Fruit fly (Drosophila melanogaster) whole organism, pupa: Measurements from ENCODE around the gene CG13947.

ENCODE experiments used
- CG10348 ChIP-seq: fragments of 200-800 bp; sonication (Bioruptor generic); IDR thresholded peaks from 2 replicates; pipeline ENCODE4 v1.3.6; 2022; ENCODE audit warnings: missing biosample characterization, missing genetic modification characterization
- CG12605 ChIP-seq: fragments of 200-800 bp; sonication (Bioruptor generic); IDR thresholded peaks from 2 replicates; pipeline ENCODE4 v1.3.6; 2022; ENCODE audit warnings: missing biosample characterization, missing genetic modification characterization
- CG13204 ChIP-seq: fragments of 200-800 bp; sonication (Bioruptor generic); optimal IDR thresholded peaks from 2 replicates; lab custom pipeline; 2018; ENCODE audit warnings: missing biosample characterization, mild to moderate bottlenecking, missing genetic modification characterization, moderate library complexity
- CG14655 ChIP-seq: fragments of 200-800 bp; sonication (Bioruptor generic); optimal IDR thresholded peaks from 3 replicates; lab custom pipeline; 2017; ENCODE audit warnings: mild to moderate bottlenecking, missing biosample characterization, missing genetic modification reagents, missing genetic modification characterization
- CG15710 ChIP-seq: fragments of 200-800 bp; sonication (Bioruptor generic); optimal IDR thresholded peaks from 2 replicates; lab custom pipeline; 2018; ENCODE audit warnings: missing biosample characterization, mild to moderate bottlenecking, missing genetic modification characterization, moderate library complexity
- CG17806 ChIP-seq: fragments of 200-800 bp; sonication (Bioruptor generic); optimal IDR thresholded peaks from 2 replicates; lab custom pipeline; 2018; ENCODE audit warnings: missing biosample characterization, mild to moderate bottlenecking, missing genetic modification characterization, moderate library complexity
- CG32121 ChIP-seq: fragments of 200-800 bp; sonication (Bioruptor generic); IDR thresholded peaks from 2 replicates; pipeline ENCODE4 v1.3.6; 2022; ENCODE audit warnings: missing biosample characterization, missing genetic modification characterization
- CG34367 ChIP-seq: fragments of 200-800 bp; sonication (Bioruptor generic); optimal IDR thresholded peaks from 2 replicates; lab custom pipeline; 2018; ENCODE audit warnings: missing biosample characterization, mild to moderate bottlenecking, missing genetic modification characterization
- CG4496 ChIP-seq: fragments of 200-800 bp; sonication (Bioruptor generic); IDR thresholded peaks from 3 replicates; pipeline ENCODE4 v1.3.6; 2022; ENCODE audit warnings: missing biosample characterization, missing genetic modification characterization
- CG8159 ChIP-seq: fragments of 200-800 bp; sonication (Bioruptor generic); optimal IDR thresholded peaks from 3 replicates; lab custom pipeline; 2018; ENCODE audit warnings: missing biosample characterization, mild to moderate bottlenecking, missing genetic modification characterization, moderate library complexity
- CG8301 ChIP-seq: fragments of 200-800 bp; sonication (Bioruptor generic); optimal IDR thresholded peaks from 2 replicates; lab custom pipeline; 2018; ENCODE audit warnings: missing biosample characterization, mild to moderate bottlenecking, missing genetic modification characterization
- CG9948 ChIP-seq: fragments of 200-800 bp; sonication (Bioruptor generic); optimal IDR thresholded peaks from 2 replicates; lab custom pipeline; 2018; ENCODE audit warnings: missing biosample characterization, mild to moderate bottlenecking, missing genetic modification characterization, moderate library complexity
- D1 ChIP-seq: fragments of 200-800 bp; sonication (Bioruptor generic); optimal IDR thresholded peaks from 2 replicates; lab custom pipeline; 2018; ENCODE audit warnings: missing biosample characterization, mild to moderate bottlenecking, missing genetic modification characterization, moderate library complexity
- EcR ChIP-seq: fragments of 200-800 bp; sonication (Bioruptor generic); optimal IDR thresholded peaks from 3 replicates; lab custom pipeline; 2019; ENCODE audit warnings: missing biosample characterization, missing genetic modification characterization, mild to moderate bottlenecking, moderate library complexity, missing genetic modification reagents
- Ets98B ChIP-seq: fragments of 200-800 bp; sonication (Bioruptor generic); IDR thresholded peaks from 2 replicates; pipeline ENCODE4 v1.3.6; 2022; ENCODE audit warnings: missing biosample characterization, missing genetic modification characterization
- Pif1A ChIP-seq: fragments of 200-800 bp; sonication (Bioruptor generic); optimal IDR thresholded peaks from 3 replicates; lab custom pipeline; 2016; ENCODE audit warnings: missing biosample characterization, missing genetic modification characterization
- Pif1B ChIP-seq: fragments of 200-800 bp; sonication (Bioruptor generic); optimal IDR thresholded peaks from 3 replicates; lab custom pipeline; 2016; ENCODE audit warnings: missing biosample characterization, missing genetic modification characterization
- fd96Ca ChIP-seq: fragments of 200-800 bp; sonication (Bioruptor generic); IDR thresholded peaks from 3 replicates; pipeline ENCODE4 v1.3.6; 2022; ENCODE audit warnings: missing biosample characterization, missing genetic modification characterization
- gl ChIP-seq: fragments of 200-800 bp; sonication (Bioruptor generic); optimal IDR thresholded peaks from 2 replicates; lab custom pipeline; 2018; ENCODE audit warnings: missing biosample characterization, mild to moderate bottlenecking, missing genetic modification characterization
- rn ChIP-seq: fragments of 200-800 bp; sonication (Bioruptor generic); IDR thresholded peaks from 2 replicates; pipeline ENCODE4 v1.3.6; 2022; ENCODE audit warnings: missing biosample characterization, missing genetic modification characterization

Gene CG13947

dm6 chr2L:779123-779584 is at the start of gene CG13947:
Gene CG13947 (plus strand): TSS chr2L:779173.
- TF ChIP-seq CG8301 (tag; lab: Kevin White, UChicago) (no peak), CG13204 (no peak), EcR (GFP tag; lab: Kevin White, UChicago) (no peak), CG4496 (GFP tag; lab: Robert Waterston, UW) (no peak), Ets98B (GFP tag; lab: Robert Waterston, UW) (no peak), CG32121 (GFP tag; lab: Robert Waterston, UW) (no peak), CG17806 (tag; lab: Kevin White, UChicago) (no peak), CG10348 (GFP tag; lab: Robert Waterston, UW) (no peak), D1 (tag; lab: Kevin White, UChicago) (no peak), gl (tag; lab: Kevin White, UChicago) (no peak), CG34367 (tag; lab: Kevin White, UChicago) (no peak), CG14655 (GFP tag; lab: Kevin White, UChicago) (no peak), CG9948 (tag; lab: Kevin White, UChicago) (no peak), Pif1B (GFP tag; lab: Kevin White, UChicago) (no peak), CG15710 (tag; lab: Kevin White, UChicago) (no peak), Pif1A (no peak)

DNA sequence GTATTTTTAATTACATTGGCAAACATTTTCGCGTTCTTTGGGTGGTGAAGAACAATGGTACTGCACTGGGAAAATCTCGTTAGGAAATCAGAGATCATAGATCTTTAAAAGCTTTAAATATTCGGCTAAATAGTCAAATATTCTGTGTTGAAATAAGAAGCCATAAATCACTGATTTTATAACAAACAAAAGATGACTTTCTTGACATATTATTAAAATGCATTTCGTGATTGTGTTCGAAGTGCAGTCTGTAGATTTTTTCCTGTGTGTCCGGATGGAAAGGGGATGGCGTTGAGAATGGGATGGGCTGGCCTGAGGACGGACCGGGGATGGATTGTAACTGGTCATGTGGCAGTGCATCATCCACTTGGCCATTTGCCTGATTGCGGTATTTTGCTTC is 46.9 kb upstream of the CG13947 start:
- no peak for TF ChIP-seq D1 (tag; lab: Kevin White, UChicago)
- peak; percentile 36 for TF ChIP-seq CG8301 (tag; lab: Kevin White, UChicago)
- peak; percentile 51 for TF ChIP-seq CG14655 (GFP tag; lab: Kevin White, UChicago)
- TF ChIP-seq, all 21 proteins: peak for 2

- TF ChIP-seq CG14655 (GFP tag; lab: Kevin White, UChicago) (peak; percentile 80), Ets98B (GFP tag; lab: Robert Waterston, UW) (peak; percentile 72), Pif1A (no peak), CG8301 (tag; lab: Kevin White, UChicago) (peak; percentile 77), fd96Ca (GFP tag; lab: Robert Waterston, UW) (peak; percentile 58; the same call in 2 of the 3 replicates), CG13204 (no peak), CG4496 (GFP tag; lab: Robert Waterston, UW) (peak; percentile 78)
These were observed 44.9 kb upstream of the CG13947 start for dm6 chr2L:734120-734519.

- TF ChIP-seq gl (tag; lab: Kevin White, UChicago) (no peak), rn (GFP tag; lab: Robert Waterston, UW) (no peak), CG34367 (tag; lab: Kevin White, UChicago) (no peak), CG15710 (tag; lab: Kevin White, UChicago) (no peak), CG4496 (GFP tag; lab: Robert Waterston, UW) (peak; percentile 52; the same call in 2 of the 3 replicates), EcR (GFP tag; lab: Kevin White, UChicago) (no peak), CG10348 (GFP tag; lab: Robert Waterston, UW) (no peak), CG9948 (tag; lab: Kevin White, UChicago) (no peak), CG32121 (GFP tag; lab: Robert Waterston, UW) (0 out of 2 replicates have a peak, but pooled peaks have one; percentile 28), Ets98B (GFP tag; lab: Robert Waterston, UW) (0 out of 2 replicates have a peak, but pooled peaks have one; percentile 23), Pif1A (no peak), fd96Ca (GFP tag; lab: Robert Waterston, UW) (no peak; the same call in 2 of the 3 replicates)
These were observed 43.2 kb upstream of the CG13947 start for dm6 chr2L:735772-736171.

- peak; percentile 15 for TF ChIP-seq D1 (tag; lab: Kevin White, UChicago)
- TF ChIP-seq CG9948 (tag; lab: Kevin White, UChicago), result no peak
These were observed 38.9 kb upstream of the CG13947 start for dm6 chr2L:740031-740430.

- no peak for TF ChIP-seq CG8301 (tag; lab: Kevin White, UChicago)
- no peak for TF ChIP-seq fd96Ca (GFP tag; lab: Robert Waterston, UW)
- TF ChIP-seq EcR (GFP tag; lab: Kevin White, UChicago), result no peak
- TF ChIP-seq CG17806 (tag; lab: Kevin White, UChicago), result no peak
- TF ChIP-seq CG12605, result no peak
- TF ChIP-seq Ets98B (GFP tag; lab: Robert Waterston, UW), result no peak
- no peak for TF ChIP-seq CG8159 (tag; lab: Kevin White, UChicago)
- no peak for TF ChIP-seq Pif1B (GFP tag; lab: Kevin White, UChicago)
- no peak for TF ChIP-seq CG34367 (tag; lab: Kevin White, UChicago)
- TF ChIP-seq CG15710 (tag; lab: Kevin White, UChicago), result no peak
- TF ChIP-seq Pif1A, result no peak
- TF ChIP-seq CG13204, result no peak
- no peak for TF ChIP-seq gl (tag; lab: Kevin White, UChicago)
- TF ChIP-seq CG14655 (GFP tag; lab: Kevin White, UChicago), result no peak
- TF ChIP-seq rn (GFP tag; lab: Robert Waterston, UW), result no peak
- no peak for TF ChIP-seq CG32121 (GFP tag; lab: Robert Waterston, UW)
- no peak for TF ChIP-seq CG10348 (GFP tag; lab: Robert Waterston, UW)
- no peak for TF ChIP-seq CG4496 (GFP tag; lab: Robert Waterston, UW)
- no peak for TF ChIP-seq D1 (tag; lab: Kevin White, UChicago)
These were observed 34.7 kb upstream of the CG13947 start, which contains the start of gene Eaat2 for dm6 chr2L:744295-744694. Gene Eaat2 (minus strand): TSS chr2L:744395.
